Worm (Caenorhabditis elegans) whole organism, L2 larva: ENCODE data around the gene K09E4.4.

Experiments used
- C34F6.9 ChIP-seq: fragments of 150-350 bp; optimal IDR thresholded peaks from 2 replicates; lab custom pipeline; 2014; ENCODE audit warnings: missing biosample characterization, missing genetic modification characterization
- F13H6.1 ChIP-seq: sonication (generic microtip); optimal IDR thresholded peaks from 2 replicates; lab custom pipeline; 2016; ENCODE audit warnings: missing genetic modification characterization, missing compliant biosample characterization
- Y55F3AM.14 ChIP-seq: fragments of 200-800 bp; sonication (Bioruptor generic); optimal IDR thresholded peaks from 2 replicates; lab custom pipeline; 2018; ENCODE audit warnings: mild to moderate bottlenecking, missing genetic modification characterization, missing compliant biosample characterization
- aly-2 ChIP-seq: fragments of 150-350 bp; optimal IDR thresholded peaks from 2 replicates; lab custom pipeline; 2014; ENCODE audit warnings: missing biosample characterization, missing genetic modification characterization
- ama-1 ChIP-seq: fragments of 150-350 bp; optimal IDR thresholded peaks from 2 replicates; lab custom pipeline; 2018; ENCODE audit warnings: inconsistent platforms
- blmp-1 ChIP-seq: sonication (generic microtip); optimal IDR thresholded peaks from 2 replicates; lab custom pipeline; 2017; ENCODE audit warnings: missing genetic modification characterization, mild to moderate bottlenecking, missing compliant biosample characterization, antibody characterized with exemption, moderate library complexity; ENCODE audit not compliant: insufficient read depth
- ceh-82 ChIP-seq: fragments of 150-350 bp; optimal IDR thresholded peaks from 2 replicates; lab custom pipeline; 2014; ENCODE audit warnings: missing biosample characterization, missing genetic modification characterization
- crh-2 ChIP-seq: sonication (generic microtip); optimal IDR thresholded peaks from 2 replicates; lab custom pipeline; 2017; ENCODE audit warnings: missing biosample characterization, missing genetic modification characterization
- dmd-4 ChIP-seq: sonication (generic microtip); optimal IDR thresholded peaks from 2 replicates; lab custom pipeline; 2017; ENCODE audit warnings: missing biosample characterization, missing genetic modification characterization
- egl-27 ChIP-seq: sonication (generic microtip); optimal IDR thresholded peaks from 3 replicates; lab custom pipeline; 2017; ENCODE audit warnings: missing biosample characterization, missing genetic modification reagents, missing genetic modification characterization
- elt-1 ChIP-seq: fragments of 150-350 bp; optimal IDR thresholded peaks from 2 replicates; lab custom pipeline; 2014; ENCODE audit warnings: missing biosample characterization, missing genetic modification characterization
- fos-1 ChIP-seq: fragments of 150-350 bp; optimal IDR thresholded peaks from 2 replicates; lab custom pipeline; 2014; ENCODE audit warnings: missing biosample characterization, missing genetic modification characterization
- gmeb-1 ChIP-seq: fragments of 150-350 bp; optimal IDR thresholded peaks from 2 replicates; lab custom pipeline; 2014; ENCODE audit warnings: missing biosample characterization, missing genetic modification characterization
- lin-13 ChIP-seq: fragments of 150-350 bp; optimal IDR thresholded peaks from 2 replicates; lab custom pipeline; 2014; ENCODE audit warnings: missing biosample characterization, missing genetic modification reagents, missing genetic modification characterization
- lin-39 ChIP-seq: fragments of 150-350 bp; optimal IDR thresholded peaks from 2 replicates; lab custom pipeline; 2014; ENCODE audit warnings: missing biosample characterization, missing genetic modification reagents, missing genetic modification characterization
- mab-5 ChIP-seq: fragments of 150-350 bp; optimal IDR thresholded peaks from 2 replicates; lab custom pipeline; 2014; ENCODE audit warnings: missing biosample characterization, missing genetic modification characterization
- mbf-1 ChIP-seq: sonication (generic microtip); optimal IDR thresholded peaks from 2 replicates; lab custom pipeline; 2017; ENCODE audit warnings: missing biosample characterization, missing genetic modification characterization
- mdl-1 ChIP-seq, 2 experiments: fragments of 150-350 bp in 1 of 2; sonication (generic microtip) in 1 of 2; optimal IDR thresholded peaks; 2 replicates each; lab custom pipeline; 2017; ENCODE audit warnings: missing biosample characterization in 2 of 2, missing genetic modification characterization in 2 of 2
- nhr-10 ChIP-seq: sonication (generic microtip); optimal IDR thresholded peaks from 2 replicates; lab custom pipeline; 2017; ENCODE audit warnings: missing biosample characterization, missing genetic modification characterization
- nhr-12 ChIP-seq: fragments of 150-350 bp; optimal IDR thresholded peaks from 2 replicates; lab custom pipeline; 2014; ENCODE audit warnings: missing biosample characterization, missing genetic modification characterization
- nhr-21 ChIP-seq: fragments of 150-350 bp; optimal IDR thresholded peaks from 2 replicates; lab custom pipeline; 2014; ENCODE audit warnings: missing biosample characterization, missing genetic modification characterization
- nhr-23 ChIP-seq: fragments of 150-350 bp; optimal IDR thresholded peaks from 2 replicates; lab custom pipeline; 2014; ENCODE audit warnings: missing biosample characterization, missing genetic modification reagents, missing genetic modification characterization
- nhr-237 ChIP-seq: fragments of 150-350 bp; optimal IDR thresholded peaks from 2 replicates; lab custom pipeline; 2014; ENCODE audit warnings: missing biosample characterization, missing genetic modification characterization
- nhr-25 ChIP-seq: fragments of 150-350 bp; sonication (generic microtip); optimal IDR thresholded peaks from 3 replicates; lab custom pipeline; 2014; ENCODE audit warnings: missing biosample characterization, missing genetic modification characterization
- nhr-6 ChIP-seq: fragments of 150-350 bp; optimal IDR thresholded peaks from 2 replicates; lab custom pipeline; 2014; ENCODE audit warnings: missing biosample characterization, missing genetic modification characterization
- nhr-77 ChIP-seq: fragments of 150-350 bp; optimal IDR thresholded peaks from 2 replicates; lab custom pipeline; 2014; ENCODE audit warnings: missing biosample characterization, missing genetic modification characterization
- peb-1 ChIP-seq: fragments of 150-350 bp; optimal IDR thresholded peaks from 2 replicates; lab custom pipeline; 2014; ENCODE audit warnings: missing biosample characterization, missing genetic modification characterization
- sem-4 ChIP-seq: fragments of 150-350 bp; optimal IDR thresholded peaks from 2 replicates; lab custom pipeline; 2014; ENCODE audit warnings: missing biosample characterization, missing genetic modification reagents, missing genetic modification characterization
- skn-1 ChIP-seq: sonication (generic microtip); optimal IDR thresholded peaks from 2 replicates; lab custom pipeline; 2017; ENCODE audit warnings: missing biosample characterization, missing genetic modification characterization
- snpc-4 ChIP-seq: fragments of 150-350 bp; optimal IDR thresholded peaks from 2 replicates; lab custom pipeline; 2014; ENCODE audit warnings: missing biosample characterization, missing genetic modification characterization
- unc-39 ChIP-seq: fragments of 150-350 bp; optimal IDR thresholded peaks from 2 replicates; lab custom pipeline; 2014; ENCODE audit warnings: missing biosample characterization, missing genetic modification characterization
- unc-62 ChIP-seq: fragments of 150-350 bp; optimal IDR thresholded peaks from 2 replicates; lab custom pipeline; 2014; ENCODE audit warnings: missing biosample characterization, missing genetic modification reagents, missing genetic modification characterization
- zag-1 ChIP-seq: fragments of 150-350 bp; optimal IDR thresholded peaks from 2 replicates; lab custom pipeline; 2014; ENCODE audit warnings: missing biosample characterization, missing genetic modification characterization
- ztf-11 ChIP-seq: sonication (generic microtip); optimal IDR thresholded peaks from 2 replicates; lab custom pipeline; 2017; ENCODE audit warnings: missing biosample characterization, missing genetic modification characterization

The K09E4.4 gene

DNA sequence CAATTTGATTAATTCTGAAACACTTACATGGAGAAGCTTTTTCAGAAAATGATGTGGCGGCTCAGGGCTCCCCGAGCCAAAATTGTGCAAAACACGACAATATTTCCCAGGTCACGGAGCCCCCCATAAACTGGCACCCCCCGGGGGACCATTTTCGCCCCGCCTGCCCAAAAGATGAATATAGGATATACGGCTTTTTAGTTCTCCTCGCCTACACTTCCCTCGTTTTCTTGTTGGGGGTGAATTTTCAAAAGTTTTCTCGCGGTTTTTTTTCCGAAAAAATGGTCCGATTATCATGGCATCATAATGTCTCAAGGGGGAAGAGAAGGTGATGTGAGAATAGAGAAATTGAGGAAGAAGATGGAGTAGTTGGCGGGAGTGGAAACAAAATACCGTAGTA is at the start of gene K09E4.4:
K09E4.4 (minus strand) TSS at position 101 of the 400 bp plus-strand sequence.
- TF ChIP-seq lin-13 (GFP tag; lab: Kevin White, UChicago) (no peak), peb-1 (tag; lab: Kevin White, UChicago) (no peak), zag-1 (no peak), nhr-12 (tag; lab: Kevin White, UChicago) (no peak), nhr-10 (tag; lab: Kevin White, UChicago) (no peak), egl-27 (tag; lab: Kevin White, UChicago) (no peak)

DNA sequence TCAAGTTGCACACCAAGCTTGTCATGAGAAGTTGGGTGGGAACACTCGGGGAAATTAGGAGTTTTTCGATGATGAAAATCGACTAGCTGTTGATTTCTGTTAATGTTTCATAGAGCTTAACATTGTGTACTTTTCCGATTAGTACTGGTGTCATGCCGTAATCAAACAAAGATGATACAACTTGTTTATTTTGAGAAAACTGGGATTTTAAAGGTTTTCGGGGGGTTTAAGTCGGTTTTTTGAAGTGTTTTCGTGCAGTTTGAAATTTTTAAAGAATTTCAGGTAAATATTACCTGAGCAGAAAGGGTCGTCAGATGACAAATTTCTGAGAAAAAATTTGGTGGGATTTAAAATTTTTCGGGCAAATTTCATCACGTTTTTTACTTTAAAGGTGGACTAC is 49.6 kb upstream of the K09E4.4 start, which contains the start of gene eat-2:
eat-2 (minus strand) TSS at position 101 of the 400 bp plus-strand sequence.
- TF ChIP-seq zag-1 (no peak), mab-5 (tag; lab: Kevin White, UChicago) (no peak), nhr-23 (tag; lab: Kevin White, UChicago) (no peak), fos-1 (tag; lab: Kevin White, UChicago) (no peak), lin-39 (tag; lab: Kevin White, UChicago) (no peak), aly-2 (no peak), nhr-25 (tag; lab: Kevin White, UChicago) (no peak), egl-27 (tag; lab: Kevin White, UChicago) (no peak)

DNA sequence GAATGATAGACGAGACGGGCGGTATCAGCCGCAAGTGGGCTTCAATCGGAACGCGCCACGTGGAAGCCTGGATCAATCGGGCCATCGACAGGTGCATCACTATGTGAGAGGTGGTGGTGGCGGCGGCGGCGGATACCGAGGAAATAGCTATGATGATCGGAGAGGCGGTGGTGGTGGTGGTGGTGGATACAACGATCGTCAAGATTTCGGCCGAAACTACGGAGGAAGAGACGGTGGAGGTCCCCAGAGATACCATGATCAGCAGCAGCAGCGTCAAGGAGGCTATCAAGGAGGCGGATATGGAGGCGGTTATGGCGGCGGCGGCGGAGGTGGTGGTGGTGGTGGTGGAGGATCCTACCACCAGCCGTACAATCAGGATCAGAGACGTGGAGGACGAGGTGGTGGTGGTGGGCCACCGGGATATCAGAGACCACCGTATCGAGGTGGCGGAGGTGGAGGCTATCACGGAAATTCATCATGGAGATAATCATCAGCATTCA is 43.5 kb upstream of the K09E4.4 start:
- TF ChIP-seq nhr-12 (tag; lab: Kevin White, UChicago), result no peak
- no peak for TF ChIP-seq skn-1 (tag; lab: Kevin White, UChicago)
- TF ChIP-seq nhr-6 (tag; lab: Kevin White, UChicago), result no peak
- TF ChIP-seq elt-1 (tag; lab: Kevin White, UChicago), result no peak
- no peak for TF ChIP-seq C34F6.9 (tag; lab: Kevin White, UChicago)
- TF ChIP-seq gmeb-1 (tag; lab: Kevin White, UChicago), result no peak
- TF ChIP-seq mab-5 (tag; lab: Kevin White, UChicago), result no peak
- no peak for TF ChIP-seq mbf-1 (tag; lab: Kevin White, UChicago)
- no peak for TF ChIP-seq nhr-77 (tag; lab: Kevin White, UChicago)
- no peak for TF ChIP-seq ceh-82 (tag; lab: Kevin White, UChicago)
- TF ChIP-seq mdl-1 (tag; optimal IDR thresholded peaks at IDR 0.05; lab: Kevin White, UChicago), result no peak
- no peak for TF ChIP-seq sem-4 (tag; lab: Kevin White, UChicago)
- TF ChIP-seq fos-1 (tag; lab: Kevin White, UChicago), result no peak
- TF ChIP-seq peb-1 (tag; lab: Kevin White, UChicago), result no peak
- TF ChIP-seq dmd-4 (tag; lab: Kevin White, UChicago), result no peak
- no peak for TF ChIP-seq Y55F3AM.14 (GFP tag; lab: Kevin White, UChicago)
- no peak for TF ChIP-seq aly-2
- no peak for TF ChIP-seq nhr-237 (tag; lab: Kevin White, UChicago)
- TF ChIP-seq ama-1, result no peak

DNA sequence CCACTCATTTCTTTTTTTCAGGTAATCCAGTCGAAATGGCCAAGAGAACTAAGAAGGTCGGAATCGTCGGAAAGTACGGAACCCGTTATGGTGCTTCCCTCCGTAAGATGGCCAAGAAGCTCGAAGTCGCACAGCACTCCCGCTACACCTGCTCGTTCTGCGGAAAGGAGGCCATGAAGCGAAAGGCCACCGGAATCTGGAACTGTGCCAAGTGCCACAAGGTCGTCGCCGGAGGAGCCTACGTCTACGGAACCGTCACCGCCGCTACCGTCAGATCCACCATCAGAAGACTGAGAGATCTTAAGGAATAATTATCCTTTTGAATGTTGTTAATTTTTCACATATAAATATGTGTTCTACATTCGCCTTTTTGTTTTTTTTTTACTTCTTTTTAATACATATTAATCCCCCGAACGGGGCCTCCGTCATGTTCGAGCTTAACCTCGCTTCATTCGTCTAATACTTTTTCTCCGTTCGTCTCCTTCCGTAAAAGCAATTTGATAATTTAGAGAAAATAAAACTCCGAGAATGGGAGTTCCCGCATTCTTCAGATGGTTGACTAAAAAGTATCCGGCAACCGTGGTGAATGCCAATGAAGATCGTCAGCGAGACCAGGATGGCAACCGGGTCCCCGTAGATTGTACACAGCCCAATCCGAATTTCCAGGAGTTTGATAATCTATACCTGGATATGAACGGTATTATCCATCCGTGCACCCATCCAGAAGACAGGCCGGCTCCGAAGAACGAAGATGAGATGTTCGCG is 33.5 kb upstream of the K09E4.4 start, which contains the start of the genes rpl-43 and xrn-2:
rpl-43 (plus strand) TSS at position 36 of the 765 bp plus-strand sequence.
xrn-2 (plus strand) TSS at position 510 of the 765 bp plus-strand sequence.
- TF ChIP-seq ztf-11 (tag; lab: Kevin White, UChicago) (no peak), F13H6.1 (tag; lab: Kevin White, UChicago) (no peak), zag-1 (no peak), blmp-1 (tag; lab: Kevin White, UChicago) (no peak), sem-4 (tag; lab: Kevin White, UChicago) (no peak), nhr-10 (tag; lab: Kevin White, UChicago) (no peak), nhr-237 (tag; lab: Kevin White, UChicago) (no peak), unc-62 (GFP tag; lab: Kevin White, UChicago) (no peak), unc-39 (tag; lab: Kevin White, UChicago) (no peak), ceh-82 (tag; lab: Kevin White, UChicago) (no peak), C34F6.9 (tag; lab: Kevin White, UChicago) (no peak), aly-2 (no peak), dmd-4 (tag; lab: Kevin White, UChicago) (no peak), nhr-21 (tag; lab: Kevin White, UChicago) (no peak), snpc-4 (no peak), peb-1 (tag; lab: Kevin White, UChicago) (no peak), crh-2 (tag; lab: Kevin White, UChicago) (no peak)
